Worm (Caenorhabditis elegans) whole organism, young adult: Measurements from ENCODE around the gene Y54G2A.32.

ENCODE experiments used
- F49E8.2 ChIP-seq: sonication (generic microtip); optimal IDR thresholded peaks from 3 replicates; lab custom pipeline; 2017; ENCODE audit warnings: missing genetic modification characterization, mild to moderate bottlenecking, missing compliant biosample characterization, antibody characterized with exemption, moderate library complexity; ENCODE audit not compliant: insufficient read depth
- F57A8.1 ChIP-seq: fragments of 200-800 bp; sonication (Bioruptor generic); optimal IDR thresholded peaks from 2 replicates; lab custom pipeline; 2018; ENCODE audit warnings: mild to moderate bottlenecking, missing genetic modification characterization, moderate library complexity, missing compliant biosample characterization
- Y79H2A.3 ChIP-seq: fragments of 200-800 bp; sonication (Bioruptor generic); conservative IDR thresholded peaks from 2 replicates; pipeline ENCODE4 v1.3.6; 2022; ENCODE audit warnings: missing genetic modification reagents, missing genetic modification characterization, missing compliant biosample characterization
- cebp-2 ChIP-seq: fragments of 200-800 bp; sonication (Bioruptor generic); IDR thresholded peaks from 2 replicates; pipeline ENCODE4 v1.3.6; 2022; ENCODE audit warnings: missing genetic modification characterization, missing compliant biosample characterization
- ceh-91 ChIP-seq: fragments of 200-800 bp; sonication (Bioruptor generic); IDR thresholded peaks from 2 replicates; pipeline ENCODE4 v1.3.6; 2022; ENCODE audit warnings: missing genetic modification reagents, missing genetic modification characterization, missing compliant biosample characterization
- dpff-1 ChIP-seq: sonication (generic microtip); optimal IDR thresholded peaks from 2 replicates; lab custom pipeline; 2017; ENCODE audit warnings: mild to moderate bottlenecking, missing genetic modification characterization, missing compliant biosample characterization
- hlh-12 ChIP-seq: sonication (generic microtip); optimal IDR thresholded peaks from 2 replicates; lab custom pipeline; 2016; ENCODE audit warnings: missing genetic modification characterization, missing compliant biosample characterization
- mes-4 ChIP-seq: sonication (generic microtip); optimal IDR thresholded peaks from 2 replicates; lab custom pipeline; 2016; ENCODE audit warnings: missing genotype, missing genetic modification characterization, missing compliant biosample characterization
- nhr-80 ChIP-seq: sonication (generic microtip); optimal IDR thresholded peaks from 2 replicates; lab custom pipeline; 2016; ENCODE audit warnings: missing genetic modification characterization, missing compliant biosample characterization
- pbrm-1 ChIP-seq: fragments of 200-800 bp; sonication (Bioruptor generic); IDR thresholded peaks from 2 replicates; pipeline ENCODE4 v1.3.6; 2022; ENCODE audit warnings: missing genetic modification reagents, missing genetic modification characterization, missing compliant biosample characterization
- rpc-1 ChIP-seq, 2 experiments: fragments of 150-350 bp in 1 of 2; sonication (generic microtip) in 1 of 2; optimal IDR thresholded peaks; 2 replicates each; lab custom pipeline; 2014 to 2018; ENCODE audit warnings: missing biosample characterization in 1 of 2, missing genetic modification characterization in 1 of 2, missing genetic modification reagents in 1 of 2, missing genotype in 1 of 2
- snpc-3.4 ChIP-seq: sonication (generic microtip); optimal IDR thresholded peaks from 2 replicates; lab custom pipeline; 2017; ENCODE audit warnings: missing genetic modification characterization, mild to moderate bottlenecking, missing compliant biosample characterization, antibody characterized with exemption, moderate library complexity, missing genotype, missing genetic modification reagents
- tlf-1 ChIP-seq: fragments of 200-800 bp; sonication (Bioruptor generic); optimal IDR thresholded peaks from 2 replicates; lab custom pipeline; 2018; ENCODE audit warnings: mild to moderate bottlenecking, missing genetic modification characterization, missing compliant biosample characterization
- unc-62 ChIP-seq: fragments of 150-350 bp; optimal IDR thresholded peaks from 2 replicates; lab custom pipeline; 2014; ENCODE audit warnings: missing biosample characterization, missing genetic modification reagents, missing genetic modification characterization

- TF ChIP-seq F57A8.1 = no peak
- no peak for TF ChIP-seq pbrm-1 (GFP tag; lab: Robert Waterston, UW)
- TF ChIP-seq rpc-1 (optimal IDR thresholded peaks at IDR 0.05; lab: Kevin White, UChicago) = no peak
- TF ChIP-seq rpc-1 (tag; optimal IDR thresholded peaks at IDR 0.05; lab: Kevin White, UChicago) = no peak
- TF ChIP-seq tlf-1 (GFP tag; lab: Kevin White, UChicago) = no peak
- TF ChIP-seq ceh-91 (GFP tag; lab: Robert Waterston, UW) = no peak
- no peak for TF ChIP-seq snpc-3.4 (tag; lab: Kevin White, UChicago)
- no peak for TF ChIP-seq cebp-2 (GFP tag; lab: Robert Waterston, UW)
- TF ChIP-seq hlh-12 = no peak
- no peak for TF ChIP-seq F49E8.2
- no peak for TF ChIP-seq nhr-80
- no peak for TF ChIP-seq Y79H2A.3 (GFP tag; lab: Robert Waterston, UW)
- TF ChIP-seq dpff-1 (tag; lab: Kevin White, UChicago) = no peak
- no peak for TF ChIP-seq mes-4
- TF ChIP-seq unc-62 (GFP tag; lab: Kevin White, UChicago) = no peak
Observed at ce11 chrIV:2803652-2804051, at the start of gene Y54G2A.32.
